Fruit fly (Drosophila melanogaster): Measurements from ENCODE around the gene mip130.

Gene mip130

dm6 chrX:1941669-1942092 is 33.6 kb downstream of the mip130 start, which contains the start of gene Hr4 (continued):
- TF ChIP-seq sna (GFP tag; IDR thresholded peaks at IDR 0.05; ENCODE audit: partially characterized antibody) (peak; percentile 27; the same call in 1 of the 2 replicates), Stat92E (GFP tag; optimal IDR thresholded peaks at IDR 0.05) (peak in 1 of 3 experiments; percentile 40), CG2202 (tag; optimal IDR thresholded peaks at IDR 0.05) (no peak), chm (GFP tag; IDR thresholded peaks at IDR 0.05) (peak; percentile 56; the same call in 1 of the 2 replicates), bsh (GFP tag; optimal IDR thresholded peaks at IDR 0.05) (peak in 1 of 2 experiments; percentile 11), tx (GFP tag; optimal IDR thresholded peaks at IDR 0.05) (no peak), Gsc (GFP tag; IDR thresholded peaks at IDR 0.05) (no peak), Dip3 (GFP tag; optimal IDR thresholded peaks at IDR 0.05) (no peak), Trl (optimal IDR thresholded peaks at IDR 0.05) (peak; percentile 69 to 92), Trl (GFP tag; optimal IDR thresholded peaks at IDR 0.05) (no peak), ci (GFP tag; IDR thresholded peaks at IDR 0.05) (peak; percentile 47; the same call in 1 of the 3 replicates), cg (GFP tag; optimal IDR thresholded peaks at IDR 0.05) (peak; percentile 53), sqz (GFP tag; optimal IDR thresholded peaks at IDR 0.05) (peak; percentile 32), Eip74EF (GFP tag; optimal IDR thresholded peaks at IDR 0.05) (peak in 1 of 2 experiments; percentile 46), D19A (tag; optimal IDR thresholded peaks at IDR 0.05) (peak; percentile 83), dmrt99B (tag; optimal IDR thresholded peaks at IDR 0.05) (no peak), HLHmδ (GFP tag; optimal IDR thresholded peaks at IDR 0.05) (peak; percentile 13), CG10979 (tag; optimal IDR thresholded peaks at IDR 0.05) (no peak), nerfin-1 (tag; optimal IDR thresholded peaks at IDR 0.05) (no peak), gro (GFP tag; optimal IDR thresholded peaks at IDR 0.05) (no peak), CG2116 (GFP tag; optimal IDR thresholded peaks at IDR 0.05) (no peak), Dll (GFP tag; IDR thresholded peaks at IDR 0.05; ENCODE audit: partially characterized antibody) (peak; percentile 33; the same call in 1 of the 4 replicates)

dm6 chrX:1943337-1944244 is 35.6 kb downstream of the mip130 start:
- TF ChIP-seq sisA (GFP tag; IDR thresholded peaks at IDR 0.05) (peak; percentile 71), CG1603 (tag; optimal IDR thresholded peaks at IDR 0.05) (peak; percentile 62), CG2712 (tag; optimal IDR thresholded peaks at IDR 0.05) (peak; percentile 82), CG12155 (GFP tag; optimal IDR thresholded peaks at IDR 0.05) (peak; percentile 58), schlank (tag; optimal IDR thresholded peaks at IDR 0.05) (peak; percentile 56), MBD-R2 (GFP tag; IDR thresholded peaks at IDR 0.05) (no peak), cad (GFP tag; optimal IDR thresholded peaks at IDR 0.05) (no peak), pum (GFP tag; optimal IDR thresholded peaks at IDR 0.05) (peak; percentile 60), CG16779 (GFP tag; IDR thresholded peaks at IDR 0.05) (no peak), cas (GFP tag; IDR thresholded peaks at IDR 0.05) (no peak), Lhr (GFP tag; optimal IDR thresholded peaks at IDR 0.05) (peak; percentile 28), Xbp1 (GFP tag; optimal IDR thresholded peaks at IDR 0.05) (peak; percentile 68), CG6813 (GFP tag; optimal IDR thresholded peaks at IDR 0.05) (peak; percentile 59), eve (GFP tag; optimal IDR thresholded peaks at IDR 0.05) (no peak), eyg (GFP tag; optimal IDR thresholded peaks at IDR 0.05) (no peak), yki (optimal IDR thresholded peaks at IDR 0.05) (peak; percentile 63), CG7271 (tag; optimal IDR thresholded peaks at IDR 0.05) (no peak), sqz (GFP tag; optimal IDR thresholded peaks at IDR 0.05) (peak; percentile 38), ci (GFP tag; IDR thresholded peaks at IDR 0.05) (0 out of 3 replicates have a peak, but pooled peaks have one; percentile 26), jing (GFP tag; optimal IDR thresholded peaks at IDR 0.05) (peak; percentile 57), sim (GFP tag; IDR thresholded peaks at IDR 0.05) (no peak), CG3726 (GFP tag; IDR thresholded peaks at IDR 0.05) (no peak), ERR (GFP tag; optimal IDR thresholded peaks at IDR 0.05) (no peak), HLH4C (GFP tag; IDR thresholded peaks at IDR 0.05; ENCODE audit: partially characterized antibody) (no peak), CG34422 (GFP tag; IDR thresholded peaks at IDR 0.05) (0 out of 3 replicates have a peak, but pooled peaks have one; percentile 8), grn (GFP tag; optimal IDR thresholded peaks at IDR 0.05) (peak; percentile 58), tgo (GFP tag; IDR thresholded peaks at IDR 0.05) (no peak), Camta (GFP tag; optimal IDR thresholded peaks at IDR 0.05) (peak; percentile 65)
